Fruit fly (Drosophila melanogaster): ENCODE data around the gene CG43248.

DNA sequence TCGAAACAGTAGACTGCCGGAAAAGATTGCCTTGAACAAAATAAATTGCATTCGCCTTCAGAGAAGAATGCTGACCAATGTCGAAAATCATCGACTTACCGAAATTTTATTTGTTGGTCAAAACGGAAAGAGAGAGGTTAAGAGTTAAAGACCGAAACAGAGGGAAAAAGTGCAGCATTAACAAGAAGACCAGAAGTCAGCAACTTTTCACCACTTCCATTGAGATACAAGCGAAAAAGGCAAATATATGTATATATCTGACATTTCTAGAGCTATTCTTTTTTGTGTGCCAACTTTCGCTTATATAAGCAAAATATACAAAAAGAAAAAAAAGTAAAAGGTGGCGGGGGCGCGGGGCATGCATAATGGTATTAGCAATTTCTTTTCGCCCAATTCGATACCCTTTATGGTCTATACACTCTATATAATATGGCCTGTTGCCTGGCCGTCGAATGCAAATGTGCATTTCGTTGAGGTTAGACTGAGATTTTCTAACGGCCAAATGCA, 8.7 kb upstream of the CG43248 start:
- TF ChIP-seq EcR (GFP tag; optimal IDR thresholded peaks at IDR 0.05) (no peak), CG8478 (optimal IDR thresholded peaks at IDR 0.05) (no peak), psq (optimal IDR thresholded peaks at IDR 0.05) (no peak), Dll (optimal IDR thresholded peaks at IDR 0.05) (no peak), pan (optimal IDR thresholded peaks at IDR 0.05) (no peak)
